Fruit fly (Drosophila melanogaster): ENCODE measurements around the gene CG42587.

CG42587 gene

dm6 chr2L:14706194-14706593 lies 38.8 kb downstream of the CG42587 start (continued):
- TF ChIP-seq CG31388 (GFP tag; optimal IDR thresholded peaks at IDR 0.05) (peak; percentile 23), lola (GFP tag; optimal IDR thresholded peaks at IDR 0.05) (peak in 1 of 3 experiments; percentile 8), CG18619 (GFP tag; optimal IDR thresholded peaks at IDR 0.05) (peak; percentile 51), CG12659 (GFP tag; optimal IDR thresholded peaks at IDR 0.05) (peak; percentile 33), Hr39 (optimal IDR thresholded peaks at IDR 0.05) (no peak), CG4282 (GFP tag; optimal IDR thresholded peaks at IDR 0.05) (no peak), CG30020 (tag; optimal IDR thresholded peaks at IDR 0.05) (no peak), CG11723 (GFP tag; optimal IDR thresholded peaks at IDR 0.05) (no peak), Spps (tag; optimal IDR thresholded peaks at IDR 0.05) (peak; percentile 16), CG8765 (GFP tag; IDR thresholded peaks at IDR 0.05) (peak; percentile 42; the same call in 1 of the 2 replicates), CG11456 (GFP tag; IDR thresholded peaks at IDR 0.05) (peak; percentile 97), CG1603 (tag; optimal IDR thresholded peaks at IDR 0.05) (peak; percentile 51), jing (GFP tag; optimal IDR thresholded peaks at IDR 0.05) (no peak), al (GFP tag; IDR thresholded peaks at IDR 0.05) (no peak), shn (GFP tag; optimal IDR thresholded peaks at IDR 0.05) (peak; percentile 52), CG8359 (GFP tag; optimal IDR thresholded peaks at IDR 0.05; ENCODE audit: borderline replicate concordance) (peak; percentile 61), H2.0 (GFP tag; IDR thresholded peaks at IDR 0.05) (peak; percentile 40; the same call in 1 of the 2 replicates), Blimp-1 (GFP tag; optimal IDR thresholded peaks at IDR 0.05) (peak; percentile 67), CG1529 (GFP tag; optimal IDR thresholded peaks at IDR 0.05) (no peak), Vsx1 (GFP tag; optimal IDR thresholded peaks at IDR 0.05) (peak; percentile 16), CG8281 (tag; optimal IDR thresholded peaks at IDR 0.05) (no peak), psq (GFP tag; optimal IDR thresholded peaks at IDR 0.05) (no peak), chn (GFP tag; optimal IDR thresholded peaks at IDR 0.05) (peak; percentile 67), ATbp (GFP tag; optimal IDR thresholded peaks at IDR 0.05) (no peak), ewg (GFP tag; optimal IDR thresholded peaks at IDR 0.05) (peak; percentile 23), dysf (GFP tag; IDR thresholded peaks at IDR 0.05) (peak; percentile 81), CG4404 (GFP tag; IDR thresholded peaks at IDR 0.05) (peak; percentile 35), CG43689 (GFP tag; IDR thresholded peaks at IDR 0.05) (no peak), CG14050 (GFP tag; IDR thresholded peaks at IDR 0.05) (no peak; the same call in 2 of the 3 replicates), TFAM (GFP tag; optimal IDR thresholded peaks at IDR 0.05) (no peak), Mrtf (GFP tag; IDR thresholded peaks at IDR 0.05) (peak; percentile 79; the same call in 2 of the 3 replicates), CG15479 (GFP tag; optimal IDR thresholded peaks at IDR 0.05) (no peak), bigmax (GFP tag; optimal IDR thresholded peaks at IDR 0.05) (no peak), CG12391 (tag; optimal IDR thresholded peaks at IDR 0.05) (peak; percentile 36), p53 (GFP tag; optimal IDR thresholded peaks at IDR 0.05) (peak; percentile 80), kay (GFP tag; optimal IDR thresholded peaks at IDR 0.05) (peak; percentile 62), gcm2 (GFP tag; optimal IDR thresholded peaks at IDR 0.05) (peak; percentile 28), CG17829 (tag; optimal IDR thresholded peaks at IDR 0.05) (peak; percentile 89), CG34422 (GFP tag; IDR thresholded peaks at IDR 0.05) (peak; percentile 71; the same call in 1 of the 3 replicates), nmo (GFP tag; optimal IDR thresholded peaks at IDR 0.05) (peak; percentile 58), knrl (GFP tag; IDR thresholded peaks at IDR 0.05; ENCODE audit: partially characterized antibody) (peak; percentile 37; the same call in 1 of the 3 replicates), CG10543 (GFP tag; optimal IDR thresholded peaks at IDR 0.05) (no peak), CG14965 (GFP tag; optimal IDR thresholded peaks at IDR 0.05; ENCODE audit: borderline replicate concordance) (peak; percentile 67), pnt (GFP tag; optimal IDR thresholded peaks at IDR 0.05) (peak; percentile 78), C15 (GFP tag; IDR thresholded peaks at IDR 0.05) (no peak), hth (optimal IDR thresholded peaks at IDR 0.05) (no peak), kah (GFP tag; optimal IDR thresholded peaks at IDR 0.05) (no peak), gcm (GFP tag; optimal IDR thresholded peaks at IDR 0.05) (no peak), CG3065 (GFP tag; optimal IDR thresholded peaks at IDR 0.05) (peak; percentile 36), tgo (GFP tag; IDR thresholded peaks at IDR 0.05) (peak; percentile 68), Sin3A (optimal IDR thresholded peaks at IDR 0.05) (no peak)

All from whole organism, embryonic.